Fruit fly (Drosophila melanogaster) whole organism, pupa: Measurements from ENCODE around the gene pum.

Experiments
- CG14655 ChIP-seq: fragments of 200-800 bp; sonication (Bioruptor generic); optimal IDR thresholded peaks from 3 replicates; lab custom pipeline; 2017; ENCODE audit warnings: mild to moderate bottlenecking, missing biosample characterization, missing genetic modification reagents, missing genetic modification characterization
- CG17806 ChIP-seq: fragments of 200-800 bp; sonication (Bioruptor generic); optimal IDR thresholded peaks from 2 replicates; lab custom pipeline; 2018; ENCODE audit warnings: missing biosample characterization, mild to moderate bottlenecking, missing genetic modification characterization, moderate library complexity
- D1 ChIP-seq: fragments of 200-800 bp; sonication (Bioruptor generic); optimal IDR thresholded peaks from 2 replicates; lab custom pipeline; 2018; ENCODE audit warnings: missing biosample characterization, mild to moderate bottlenecking, missing genetic modification characterization, moderate library complexity

pum gene

dm6 chr3R:9016869-9017268, 220.6 kb downstream of the pum start:
- TF ChIP-seq CG14655 (GFP tag; lab: Kevin White, UChicago) (no peak), CG17806 (tag; lab: Kevin White, UChicago) (no peak), D1 (tag; lab: Kevin White, UChicago) (no peak)
